Worm (Caenorhabditis elegans): ENCODE measurements around the gene T01D1.8.

The T01D1.8 gene

DNA sequence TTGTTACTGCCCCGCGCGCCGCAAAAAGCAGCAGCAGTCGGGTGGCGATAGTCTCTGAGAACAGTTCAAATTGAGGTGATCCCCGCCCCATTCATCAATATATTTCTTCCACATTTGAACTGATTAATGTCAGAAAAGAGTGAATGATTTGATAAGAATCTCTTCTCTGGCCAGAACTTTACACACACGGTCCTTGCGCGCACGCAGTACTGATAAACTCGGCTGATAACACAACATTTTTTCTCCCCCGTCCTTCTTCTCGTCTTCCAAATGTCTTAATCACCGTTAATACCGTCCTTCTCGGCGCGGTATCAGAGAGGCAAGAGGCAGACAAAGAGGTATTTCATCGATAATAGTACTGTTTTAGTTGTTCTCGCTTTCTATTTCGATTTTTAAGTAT lies 24.4 kb upstream of the T01D1.8 start, which contains the start of gene etr-1 (continued):
- TF ChIP-seq daf-8 (GFP tag; IDR thresholded peaks at IDR 0.05) (no peak), daf-12 (tag; optimal IDR thresholded peaks at IDR 0.05) (no peak), nhr-48 (tag; optimal IDR thresholded peaks at IDR 0.05) (peak; percentile 71), php-3 (GFP tag; IDR thresholded peaks at IDR 0.05) (peak; percentile 83), unc-130 (GFP tag; optimal IDR thresholded peaks at IDR 0.05) (no peak), ztf-7 (tag; optimal IDR thresholded peaks at IDR 0.05) (no peak), F37D6.2 (tag; optimal IDR thresholded peaks at IDR 0.05) (no peak), dmd-8 (GFP tag; IDR thresholded peaks at IDR 0.05) (no peak), mes-2 (tag; optimal IDR thresholded peaks at IDR 0.05; ENCODE audit: poor library complexity, severe bottlenecking) (peak; percentile 44), nhr-6 (tag; optimal IDR thresholded peaks at IDR 0.05) (peak; percentile 47), saeg-2 (GFP tag; IDR thresholded peaks at IDR 0.05) (no peak), dpl-1 (GFP tag; optimal IDR thresholded peaks at IDR 0.05) (peak; percentile 30), nhr-237 (tag; optimal IDR thresholded peaks at IDR 0.05) (no peak), pqm-1 (tag; optimal IDR thresholded peaks at IDR 0.05) (peak; percentile 97), tra-1 (GFP tag; IDR thresholded peaks at IDR 0.05) (peak; percentile 84), ama-1 (optimal IDR thresholded peaks at IDR 0.05) (peak; percentile 15), ceh-32 (tag; optimal IDR thresholded peaks at IDR 0.05; ENCODE audit: poor library complexity) (no peak), F10B5.3 (tag; optimal IDR thresholded peaks at IDR 0.05) (no peak), R02D3.7 (tag; optimal IDR thresholded peaks at IDR 0.05) (no peak), nhr-42 (GFP tag; IDR thresholded peaks at IDR 0.05) (0 out of 2 replicates have a peak, but pooled peaks have one; percentile 11), F26F4.8 (GFP tag; conservative IDR thresholded peaks at IDR 0.05) (no peak), dmd-9 (GFP tag; IDR thresholded peaks at IDR 0.05) (no peak), lir-3 (tag; optimal IDR thresholded peaks at IDR 0.05) (no peak), hlh-30 (tag; optimal IDR thresholded peaks at IDR 0.05; ENCODE audit: insufficient read depth) (peak; percentile 46), nhr-11 (tag; optimal IDR thresholded peaks at IDR 0.05) (no peak), lin-1 (GFP tag; IDR thresholded peaks at IDR 0.05) (peak; percentile 70), lin-15B (tag; optimal IDR thresholded peaks at IDR 0.05) (no peak), ZK337.2 (GFP tag; IDR thresholded peaks at IDR 0.05) (no peak), nhr-76 (tag; optimal IDR thresholded peaks at IDR 0.05) (no peak), ceh-28 (tag; optimal IDR thresholded peaks at IDR 0.05) (no peak), nhr-102 (tag; optimal IDR thresholded peaks at IDR 0.05) (no peak), ZK546.5 (tag; optimal IDR thresholded peaks at IDR 0.05) (no peak), dve-1 (tag; optimal IDR thresholded peaks at IDR 0.05; ENCODE audit: insufficient read depth) (peak; percentile 88), Y48G9A.11 (GFP tag; IDR thresholded peaks at IDR 0.05) (no peak), egl-27 (tag; optimal IDR thresholded peaks at IDR 0.05) (no peak), skn-1 (tag; optimal IDR thresholded peaks at IDR 0.05) (no peak), F44E2.7 (GFP tag; IDR thresholded peaks at IDR 0.05) (no peak), nhr-10 (tag; optimal IDR thresholded peaks at IDR 0.05) (no peak), vab-7 (GFP tag; IDR thresholded peaks at IDR 0.05) (no peak), snpc-4 (tag; optimal IDR thresholded peaks at IDR 0.05) (no peak), pha-4 (GFP tag; IDR thresholded peaks at IDR 0.05) (no peak), pha-4 (tag; optimal IDR thresholded peaks at IDR 0.05) (no peak), snpc-1.2 (GFP tag; IDR thresholded peaks at IDR 0.05) (no peak), lin-13 (GFP tag; optimal IDR thresholded peaks at IDR 0.05) (no peak), lim-7 (GFP tag; IDR thresholded peaks at IDR 0.05) (no peak), gei-8 (GFP tag; optimal IDR thresholded peaks at IDR 0.05) (no peak), unc-39 (tag; optimal IDR thresholded peaks at IDR 0.05) (no peak), nhr-77 (tag; optimal IDR thresholded peaks at IDR 0.05) (peak; percentile 66), fos-1 (tag; optimal IDR thresholded peaks at IDR 0.05) (no peak), lsy-2 (tag; optimal IDR thresholded peaks at IDR 0.05) (peak in 1 of 2 experiments; percentile 47), zip-11 (GFP tag; IDR thresholded peaks at IDR 0.05) (no peak), attf-4 (tag; optimal IDR thresholded peaks at IDR 0.05) (no peak), fkh-10 (GFP tag; optimal IDR thresholded peaks at IDR 0.05) (no peak), lin-39 (tag; optimal IDR thresholded peaks at IDR 0.05) (no peak)

Measured in whole organism, L4 larva.